Worm (Caenorhabditis elegans): ENCODE data around the gene dagl-2.

Gene dagl-2

ce11 chrIII:750028-750427 is 33.1 kb downstream of the dagl-2 start:
- TF ChIP-seq him-1 (tag; optimal IDR thresholded peaks at IDR 0.05), result no peak
- no peak for TF ChIP-seq W03F9.2 (tag; optimal IDR thresholded peaks at IDR 0.05)
- TF ChIP-seq dao-5 (tag; optimal IDR thresholded peaks at IDR 0.05), result no peak

ce11 chrIII:748782-749181 is 34.3 kb downstream of the dagl-2 start:
- TF ChIP-seq him-1 (tag; optimal IDR thresholded peaks at IDR 0.05) (no peak), W03F9.2 (tag; optimal IDR thresholded peaks at IDR 0.05) (no peak), dao-5 (tag; optimal IDR thresholded peaks at IDR 0.05) (no peak)

- TF ChIP-seq him-1 (tag; optimal IDR thresholded peaks at IDR 0.05), result no peak
- TF ChIP-seq W03F9.2 (tag; optimal IDR thresholded peaks at IDR 0.05), result no peak
- no peak for TF ChIP-seq dao-5 (tag; optimal IDR thresholded peaks at IDR 0.05)
Observed at ce11 chrIII:744459-744858, 38.6 kb downstream of the dagl-2 start.

ce11 chrIII:740382-740781 is 42.7 kb downstream of the dagl-2 start, which contains the start of gene idpp-1:
TSS of gene idpp-1 (plus strand) at chrIII:740682.
- TF ChIP-seq him-1 (tag; optimal IDR thresholded peaks at IDR 0.05) (no peak), W03F9.2 (tag; optimal IDR thresholded peaks at IDR 0.05) (no peak), dao-5 (tag; optimal IDR thresholded peaks at IDR 0.05) (no peak)

- TF ChIP-seq W03F9.2 (tag; optimal IDR thresholded peaks at IDR 0.05) (no peak), dao-5 (tag; optimal IDR thresholded peaks at IDR 0.05) (no peak), him-1 (tag; optimal IDR thresholded peaks at IDR 0.05) (no peak)
Observed at ce11 chrIII:728694-729093, 54.4 kb downstream of the dagl-2 start.

All from whole organism, L4/young adult.